Worm (Caenorhabditis elegans) whole organism, young adult: ENCODE results near the gene T23B7.3.
"Not testable (repeated sequence)": the region's sequence is repeated elsewhere in the genome, so short reads cannot be mapped to it uniquely, and the experiment has no call there.

ENCODE experiments used
- C17E4.6 ChIP-seq: fragments of 200-800 bp; sonication (Bioruptor generic); IDR thresholded peaks from 2 replicates; pipeline ENCODE4 v1.3.6; 2022; ENCODE audit warnings: missing genetic modification reagents, missing genetic modification characterization, missing compliant biosample characterization
- F37B4.10 ChIP-seq: fragments of 200-800 bp; sonication (Bioruptor generic); IDR thresholded peaks from 2 replicates; pipeline ENCODE4 v1.3.6; 2022; ENCODE audit warnings: missing genetic modification characterization, missing compliant biosample characterization
- Y53F4B.3 ChIP-seq: fragments of 200-800 bp; sonication (Bioruptor generic); IDR thresholded peaks from 2 replicates; pipeline ENCODE4 v1.3.6; 2022; ENCODE audit warnings: missing genetic modification reagents, missing genetic modification characterization, missing compliant biosample characterization
- Y53G8AR.9 ChIP-seq: fragments of 200-800 bp; sonication (Bioruptor generic); conservative IDR thresholded peaks from 2 replicates; pipeline ENCODE4 v1.3.6; 2022; ENCODE audit warnings: missing genetic modification reagents, missing genetic modification characterization, missing compliant biosample characterization
- ama-1 ChIP-seq, 3 experiments: fragments of 150-350 bp in 1 of 3; sonication (generic microtip) in 2 of 3; optimal IDR thresholded peaks; 2 replicates each; lab custom pipeline; 2014 to 2018; ENCODE audit warnings: missing biosample characterization in 2 of 3, missing genetic modification characterization in 2 of 3, missing genetic modification reagents in 2 of 3
- aptf-3 ChIP-seq: fragments of 200-800 bp; sonication (Bioruptor generic); IDR thresholded peaks from 2 replicates; pipeline ENCODE4 v1.3.6; 2022; ENCODE audit warnings: missing genetic modification characterization, missing compliant biosample characterization
- attf-5 ChIP-seq: fragments of 200-800 bp; sonication (Bioruptor generic); optimal IDR thresholded peaks from 2 replicates; lab custom pipeline; 2018; ENCODE audit warnings: mild to moderate bottlenecking, missing genetic modification characterization, missing compliant biosample characterization
- attf-6 ChIP-seq: fragments of 200-800 bp; sonication (Bioruptor generic); IDR thresholded peaks from 2 replicates; pipeline ENCODE4 v1.3.6; 2022; ENCODE audit warnings: missing genetic modification reagents, missing genetic modification characterization, missing compliant biosample characterization
- bed-2 ChIP-seq: fragments of 200-800 bp; sonication (Bioruptor generic); IDR thresholded peaks from 2 replicates; pipeline ENCODE4 v1.3.6; 2022; ENCODE audit warnings: missing genetic modification reagents, missing genetic modification characterization, missing compliant biosample characterization
- ceh-58 ChIP-seq: fragments of 200-800 bp; sonication (Bioruptor generic); IDR thresholded peaks from 2 replicates; pipeline ENCODE4 v1.3.6; 2022; ENCODE audit warnings: missing genetic modification characterization, missing compliant biosample characterization
- ceh-91 ChIP-seq: fragments of 200-800 bp; sonication (Bioruptor generic); IDR thresholded peaks from 2 replicates; pipeline ENCODE4 v1.3.6; 2022; ENCODE audit warnings: missing genetic modification reagents, missing genetic modification characterization, missing compliant biosample characterization
- dox-1 ChIP-seq: fragments of 200-800 bp; sonication (Bioruptor generic); IDR thresholded peaks from 2 replicates; pipeline ENCODE4 v1.3.6; 2022; ENCODE audit warnings: missing genetic modification reagents, missing genetic modification characterization, missing compliant biosample characterization
- egl-44 ChIP-seq: fragments of 200-800 bp; sonication (Bioruptor generic); IDR thresholded peaks from 2 replicates; pipeline ENCODE4 v1.3.6; 2022; ENCODE audit warnings: missing genetic modification reagents, missing genetic modification characterization, missing compliant biosample characterization
- egrh-3 ChIP-seq: fragments of 200-800 bp; sonication (Bioruptor generic); IDR thresholded peaks from 2 replicates; pipeline ENCODE4 v1.3.6; 2022; ENCODE audit warnings: missing genetic modification reagents, missing genetic modification characterization, missing compliant biosample characterization
- hlh-12 ChIP-seq: sonication (generic microtip); optimal IDR thresholded peaks from 2 replicates; lab custom pipeline; 2016; ENCODE audit warnings: missing genetic modification characterization, missing compliant biosample characterization
- hlh-26 ChIP-seq: fragments of 200-800 bp; sonication (Bioruptor generic); conservative IDR thresholded peaks from 2 replicates; pipeline ENCODE4 v1.3.6; 2022; ENCODE audit warnings: missing genetic modification reagents, missing genetic modification characterization, missing compliant biosample characterization
- hsf-1 ChIP-seq: fragments of 200-800 bp; sonication (Bioruptor generic); IDR thresholded peaks from 2 replicates; pipeline ENCODE4 v1.3.6; 2022; ENCODE audit warnings: missing genetic modification reagents, missing genetic modification characterization, missing compliant biosample characterization
- lag-1 ChIP-seq: fragments of 200-800 bp; sonication (Bioruptor generic); IDR thresholded peaks from 2 replicates; pipeline ENCODE4 v1.3.6; 2022; ENCODE audit warnings: missing genetic modification reagents, missing genetic modification characterization, missing compliant biosample characterization
- lin-40 ChIP-seq: sonication (generic microtip); optimal IDR thresholded peaks from 2 replicates; lab custom pipeline; 2016; ENCODE audit warnings: missing genetic modification characterization, mild to moderate bottlenecking, missing compliant biosample characterization, missing genotype, missing genetic modification reagents
- lir-1 ChIP-seq: fragments of 200-800 bp; sonication (Bioruptor generic); conservative IDR thresholded peaks from 2 replicates; pipeline ENCODE4 v1.3.6; 2022; ENCODE audit warnings: missing genetic modification reagents, missing genetic modification characterization, missing compliant biosample characterization
- lsy-27 ChIP-seq: sonication (generic microtip); optimal IDR thresholded peaks from 2 replicates; lab custom pipeline; 2017; ENCODE audit warnings: missing genetic modification characterization, mild to moderate bottlenecking, missing compliant biosample characterization, antibody characterized with exemption, missing genotype, borderline replicate concordance; ENCODE audit not compliant: insufficient read depth
- madf-6 ChIP-seq: fragments of 200-800 bp; sonication (Bioruptor generic); IDR thresholded peaks from 2 replicates; pipeline ENCODE4 v1.3.6; 2022; ENCODE audit warnings: missing genetic modification reagents, missing genetic modification characterization, missing compliant biosample characterization
- nfya-1 ChIP-seq: sonication (generic microtip); optimal IDR thresholded peaks from 2 replicates; lab custom pipeline; 2017; ENCODE audit warnings: antibody characterized with exemption, missing compliant biosample characterization, missing genetic modification characterization, borderline replicate concordance; ENCODE audit not compliant: insufficient read depth
- nfya-2 ChIP-seq: fragments of 200-800 bp; sonication (Bioruptor generic); IDR thresholded peaks from 2 replicates; pipeline ENCODE4 v1.3.6; 2022; ENCODE audit warnings: missing genetic modification reagents, missing genetic modification characterization, missing compliant biosample characterization
- pbrm-1 ChIP-seq: fragments of 200-800 bp; sonication (Bioruptor generic); IDR thresholded peaks from 2 replicates; pipeline ENCODE4 v1.3.6; 2022; ENCODE audit warnings: missing genetic modification reagents, missing genetic modification characterization, missing compliant biosample characterization
- repo-1 ChIP-seq: sonication (generic microtip); optimal IDR thresholded peaks from 2 replicates; lab custom pipeline; 2017; ENCODE audit warnings: mild to moderate bottlenecking, missing genetic modification characterization, missing compliant biosample characterization
- sdz-38 ChIP-seq: sonication (generic microtip); optimal IDR thresholded peaks from 2 replicates; lab custom pipeline; 2016; ENCODE audit warnings: missing genotype, missing genetic modification characterization, missing compliant biosample characterization
- tlf-1 ChIP-seq: fragments of 200-800 bp; sonication (Bioruptor generic); optimal IDR thresholded peaks from 2 replicates; lab custom pipeline; 2018; ENCODE audit warnings: mild to moderate bottlenecking, missing genetic modification characterization, missing compliant biosample characterization
- zfh-2 ChIP-seq: fragments of 200-800 bp; sonication (Bioruptor generic); conservative IDR thresholded peaks from 2 replicates; pipeline ENCODE4 v1.3.6; 2022; ENCODE audit warnings: missing genetic modification reagents, missing genetic modification characterization, missing compliant biosample characterization
- ztf-18 ChIP-seq: sonication (generic microtip); optimal IDR thresholded peaks from 2 replicates; lab custom pipeline; 2016; ENCODE audit warnings: missing genotype, mild to moderate bottlenecking, missing genetic modification characterization, missing compliant biosample characterization
- ztf-25 ChIP-seq: fragments of 200-800 bp; sonication (Bioruptor generic); IDR thresholded peaks from 2 replicates; pipeline ENCODE4 v1.3.6; 2022; ENCODE audit warnings: missing genetic modification reagents, missing genetic modification characterization, missing compliant biosample characterization
- ztf-28 ChIP-seq: fragments of 200-800 bp; sonication (Bioruptor generic); IDR thresholded peaks from 2 replicates; pipeline ENCODE4 v1.3.6; 2022; ENCODE audit warnings: missing genetic modification reagents, missing genetic modification characterization, missing compliant biosample characterization

Gene T23B7.3

ce11 chrII:4860260-4860659 is 10.3 kb downstream of the T23B7.3 start, which contains the start of the genes nspd-5 and F11G11.4:
Gene nspd-5, minus strand, starts transcription at chrII:4860360.
Gene F11G11.4, plus strand, starts transcription at chrII:4860594.
- TF ChIP-seq lsy-27; lin-40; ztf-28 (GFP tag; lab: Robert Waterston, UW): not testable (repeated sequence)

- TF ChIP-seq ztf-18 (tag; lab: Kevin White, UChicago) (no peak), attf-5 (GFP tag; lab: Kevin White, UChicago) (no peak), pbrm-1 (GFP tag; lab: Robert Waterston, UW) (no peak), ceh-91 (GFP tag; lab: Robert Waterston, UW) (no peak), hsf-1 (GFP tag; lab: Robert Waterston, UW) (no peak), hlh-26 (GFP tag; lab: Robert Waterston, UW) (no peak), tlf-1 (GFP tag; lab: Kevin White, UChicago) (no peak), repo-1 (no peak), C17E4.6 (GFP tag; lab: Robert Waterston, UW) (no peak), lir-1 (GFP tag; lab: Robert Waterston, UW) (no peak), ceh-58 (no peak), ztf-25 (GFP tag; lab: Robert Waterston, UW) (no peak), Y53G8AR.9 (GFP tag; lab: Robert Waterston, UW) (no peak), Y53F4B.3 (GFP tag; lab: Robert Waterston, UW) (no peak), nfya-1 (no peak)
Measured at ce11 chrII:4863357-4863756, 13.4 kb downstream of the T23B7.3 start, which contains the start of the genes mpst-4 and F11G11.14. Gene mpst-4, minus strand, starts transcription at chrII:4863457. Gene F11G11.14, plus strand, starts transcription at chrII:4863681.

ce11 chrII:4866045-4866444 is 16.1 kb downstream of the T23B7.3 start:
- no peak for TF ChIP-seq hlh-12 (tag; lab: Kevin White, UChicago)
- no peak for TF ChIP-seq lag-1 (GFP tag; lab: Robert Waterston, UW)
- TF ChIP-seq ama-1 (optimal IDR thresholded peaks at IDR 0.05; lab: Kevin White, UChicago): no peak
- no peak for TF ChIP-seq ama-1 (GFP tag; optimal IDR thresholded peaks at IDR 0.05; lab: Kevin White, UChicago)
- TF ChIP-seq F37B4.10: no peak
- TF ChIP-seq ztf-18 (tag; lab: Kevin White, UChicago): no peak
- TF ChIP-seq Y53F4B.3 (GFP tag; lab: Robert Waterston, UW): no peak
- TF ChIP-seq zfh-2: no peak
- TF ChIP-seq madf-6 (GFP tag; lab: Robert Waterston, UW): no peak
- no peak for TF ChIP-seq bed-2 (GFP tag; lab: Robert Waterston, UW)
- TF ChIP-seq attf-6 (GFP tag; lab: Robert Waterston, UW): no peak
- no peak for TF ChIP-seq aptf-3
- TF ChIP-seq ztf-25 (GFP tag; lab: Robert Waterston, UW): no peak
- TF ChIP-seq nfya-2 (GFP tag; lab: Robert Waterston, UW): no peak
- no peak for TF ChIP-seq nfya-1
- TF ChIP-seq, all 124 proteins: peak for 0

- peak; percentile 77 for TF ChIP-seq zfh-2
- TF ChIP-seq ceh-58: 0 out of 2 replicates have a peak, but pooled peaks have one; percentile 11
- 0 out of 2 replicates have a peak, but pooled peaks have one; percentile 33 for TF ChIP-seq dox-1
- peak; percentile 91 for TF ChIP-seq egrh-3
- TF ChIP-seq egl-44 (GFP tag; lab: Robert Waterston, UW): 0 out of 2 replicates have a peak, but pooled peaks have one; percentile 7
Measured at ce11 chrII:4866819-4867218, 16.8 kb downstream of the T23B7.3 start.

ce11 chrII:4867476-4867875 is 17.5 kb downstream of the T23B7.3 start, which contains the start of gene col-17:
Gene col-17, minus strand, starts transcription at chrII:4867576.
- TF ChIP-seq sdz-38 (tag; lab: Kevin White, UChicago): no peak
- no peak for TF ChIP-seq ceh-91 (GFP tag; lab: Robert Waterston, UW)
- TF ChIP-seq, all 124 proteins: peak for 0
